Fruit fly (Drosophila melanogaster) whole organism, embryonic: ENCODE measurements around the gene gish.

Experiments used
- Atf-2 ChIP-seq: fragments of 200-800 bp; sonication (Bioruptor generic); optimal IDR thresholded peaks from 2 replicates; lab custom pipeline; 2016; ENCODE audit warnings: missing biosample characterization, missing genetic modification characterization
- CG10147 ChIP-seq: fragments of 200-800 bp; sonication (Bioruptor generic); optimal IDR thresholded peaks from 2 replicates; lab custom pipeline; 2019; ENCODE audit warnings: missing biosample characterization, mild to moderate bottlenecking, missing genetic modification characterization, moderate library complexity
- CG10267 ChIP-seq: fragments of 200-800 bp; sonication (Bioruptor generic); optimal IDR thresholded peaks from 2 replicates; lab custom pipeline; 2018; ENCODE audit warnings: missing biosample characterization, mild to moderate bottlenecking, missing genetic modification characterization, moderate library complexity
- CG10462 ChIP-seq: fragments of 200-800 bp; sonication (Bioruptor generic); optimal IDR thresholded peaks from 2 replicates; lab custom pipeline; 2016; ENCODE audit warnings: missing biosample characterization, missing genetic modification characterization
- CG11723 ChIP-seq: fragments of 200-800 bp; sonication (Bioruptor generic); optimal IDR thresholded peaks from 2 replicates; lab custom pipeline; 2017; ENCODE audit warnings: missing biosample characterization, mild to moderate bottlenecking, missing genetic modification characterization
- CG12071 ChIP-seq: fragments of 200-800 bp; sonication (Bioruptor generic); optimal IDR thresholded peaks from 3 replicates; lab custom pipeline; 2018; ENCODE audit warnings: missing biosample characterization, mild to moderate bottlenecking, missing genetic modification characterization
- CG12942 ChIP-seq: fragments of 200-800 bp; sonication (Bioruptor generic); optimal IDR thresholded peaks from 3 replicates; lab custom pipeline; 2016; ENCODE audit warnings: missing biosample characterization, missing genetic modification characterization
- CG13123 ChIP-seq: fragments of 200-800 bp; sonication (Bioruptor generic); optimal IDR thresholded peaks from 2 replicates; lab custom pipeline; 2016; ENCODE audit warnings: missing biosample characterization, missing genetic modification characterization
- CG14860 ChIP-seq: fragments of 200-800 bp; sonication (Bioruptor generic); IDR thresholded peaks from 3 replicates; pipeline ENCODE4 v1.3.6; 2022; ENCODE audit warnings: missing biosample characterization, missing genetic modification characterization; ENCODE audit not compliant: partially characterized antibody
- CG1603 ChIP-seq: fragments of 200-800 bp; sonication (Bioruptor generic); optimal IDR thresholded peaks from 2 replicates; lab custom pipeline; 2019; ENCODE audit warnings: missing biosample characterization, mild to moderate bottlenecking, missing genetic modification characterization, moderate library complexity
- CG16813 ChIP-seq: fragments of 200-800 bp; sonication (Bioruptor generic); IDR thresholded peaks from 3 replicates; pipeline ENCODE4 v1.3.6; 2022; ENCODE audit warnings: missing biosample characterization, missing genetic modification characterization; ENCODE audit not compliant: partially characterized antibody
- CG17186 ChIP-seq: fragments of 200-800 bp; sonication (Bioruptor generic); optimal IDR thresholded peaks from 3 replicates; lab custom pipeline; 2017; ENCODE audit warnings: missing biosample characterization, missing genetic modification reagents, missing genetic modification characterization
- CG2712 ChIP-seq: fragments of 200-800 bp; optimal IDR thresholded peaks from 3 replicates; lab custom pipeline; 2019; ENCODE audit warnings: missing biosample characterization, mild to moderate bottlenecking, missing genetic modification characterization, moderate library complexity
- CG3065 ChIP-seq: fragments of 200-800 bp; sonication (Bioruptor generic); optimal IDR thresholded peaks from 2 replicates; lab custom pipeline; 2016; ENCODE audit warnings: missing biosample characterization, missing genetic modification characterization
- CG31441 ChIP-seq: fragments of 200-800 bp; sonication (Bioruptor generic); IDR thresholded peaks from 2 replicates; pipeline ENCODE4 v1.3.6; 2022; ENCODE audit warnings: missing biosample characterization, missing genetic modification characterization
- CG3163 ChIP-seq: fragments of 200-800 bp; sonication (Bioruptor generic); optimal IDR thresholded peaks from 3 replicates; lab custom pipeline; 2016; ENCODE audit warnings: missing biosample characterization, missing genetic modification characterization
- CG3281 ChIP-seq: fragments of 200-800 bp; sonication (Bioruptor generic); optimal IDR thresholded peaks from 3 replicates; lab custom pipeline; 2017; ENCODE audit warnings: missing biosample characterization, mild to moderate bottlenecking, missing genetic modification characterization
- CG33213 ChIP-seq: fragments of 200-800 bp; sonication (Bioruptor generic); optimal IDR thresholded peaks from 3 replicates; lab custom pipeline; 2016; ENCODE audit warnings: missing biosample characterization, missing genetic modification characterization
- CG4424 ChIP-seq: fragments of 200-800 bp; sonication (Bioruptor generic); optimal IDR thresholded peaks from 3 replicates; lab custom pipeline; 2016; ENCODE audit warnings: missing biosample characterization, missing genetic modification characterization
- CG5245 ChIP-seq: fragments of 200-800 bp; sonication (Bioruptor generic); optimal IDR thresholded peaks from 3 replicates; lab custom pipeline; 2016; ENCODE audit warnings: missing biosample characterization, missing genetic modification characterization
- CG6175 ChIP-seq: fragments of 200-800 bp; sonication (Bioruptor generic); IDR thresholded peaks from 3 replicates; pipeline ENCODE4 v1.3.6; 2022; ENCODE audit warnings: missing biosample characterization, missing genetic modification characterization
- CG6654 ChIP-seq: fragments of 200-800 bp; sonication (Bioruptor generic); optimal IDR thresholded peaks from 2 replicates; lab custom pipeline; 2017; ENCODE audit warnings: missing biosample characterization, mild to moderate bottlenecking, missing genetic modification characterization
- CG9932 ChIP-seq: fragments of 200-800 bp; sonication (Bioruptor generic); IDR thresholded peaks from 2 replicates; pipeline ENCODE4 v1.3.6; 2022; ENCODE audit warnings: missing biosample characterization, missing genetic modification characterization
- Dll ChIP-seq: fragments of 200-800 bp; sonication (Bioruptor generic); IDR thresholded peaks from 4 replicates; pipeline ENCODE4 v1.3.6; 2022; ENCODE audit warnings: missing biosample characterization, missing genetic modification characterization; ENCODE audit not compliant: partially characterized antibody
- Fer3 ChIP-seq: fragments of 200-800 bp; sonication (Bioruptor generic); optimal IDR thresholded peaks from 2 replicates; lab custom pipeline; 2018; ENCODE audit warnings: missing biosample characterization, mild to moderate bottlenecking, missing genetic modification characterization, moderate library complexity
- Hmx ChIP-seq: fragments of 200-800 bp; sonication (Bioruptor generic); optimal IDR thresholded peaks from 2 replicates; lab custom pipeline; 2016; ENCODE audit warnings: missing biosample characterization, missing genetic modification characterization
- Hr78 ChIP-seq, 2 experiments: fragments of 200-800 bp in 1 of 2; fragments of >200 bp in 1 of 2; sonication (Bioruptor generic) in 1 of 2; optimal IDR thresholded peaks; 2 replicates each; lab custom pipeline; 2017 to 2019; ENCODE audit warnings: missing biosample characterization in 2 of 2, missing genetic modification characterization in 2 of 2, mild to moderate bottlenecking in 1 of 2, moderate library complexity in 1 of 2
- MTF-1 ChIP-seq: fragments of 200-800 bp; sonication (Bioruptor generic); optimal IDR thresholded peaks from 2 replicates; lab custom pipeline; 2018; ENCODE audit warnings: missing biosample characterization, mild to moderate bottlenecking, missing genetic modification characterization, borderline replicate concordance
- Oaz ChIP-seq: fragments of 200-800 bp; sonication (Bioruptor generic); IDR thresholded peaks from 2 replicates; pipeline ENCODE4 v1.3.6; 2022; ENCODE audit warnings: missing biosample characterization, missing genetic modification characterization
- Ssrp ChIP-seq: fragments of 200-800 bp; sonication (Bioruptor generic); optimal IDR thresholded peaks from 2 replicates; lab custom pipeline; 2018; ENCODE audit warnings: missing biosample characterization, mild to moderate bottlenecking, missing genetic modification characterization, moderate library complexity
- Stat92E ChIP-seq, 3 experiments: fragments of >200 bp in 2 of 3; fragments of 200-800 bp in 1 of 3; sonication (Bioruptor generic) in 1 of 3; optimal IDR thresholded peaks; 2 replicates each; lab custom pipeline; 2017 to 2019; ENCODE audit warnings: missing biosample characterization in 3 of 3, missing genetic modification characterization in 3 of 3, mild to moderate bottlenecking in 1 of 3, moderate library complexity in 1 of 3
- TFAM ChIP-seq: fragments of 200-800 bp; sonication (Bioruptor generic); optimal IDR thresholded peaks from 2 replicates; lab custom pipeline; 2017; ENCODE audit warnings: missing biosample characterization, missing genetic modification characterization, inconsistent platforms
- Taf1 ChIP-seq: fragments of 200-800 bp; sonication (Bioruptor generic); IDR thresholded peaks from 2 replicates; pipeline ENCODE4 v1.3.6; 2022; ENCODE audit warnings: missing biosample characterization, missing genetic modification characterization
- abd-A ChIP-seq: fragments of 200-800 bp; sonication (Bioruptor generic); optimal IDR thresholded peaks from 3 replicates; lab custom pipeline; 2019; ENCODE audit warnings: missing biosample characterization, mild to moderate bottlenecking, missing genetic modification characterization, moderate library complexity
- bowl ChIP-seq: fragments of 200-800 bp; sonication (Bioruptor generic); IDR thresholded peaks from 2 replicates; pipeline ENCODE4 v1.3.6; 2022; ENCODE audit warnings: missing biosample characterization, missing genetic modification characterization
- bsh ChIP-seq, 2 experiments: fragments of 200-800 bp; sonication (Bioruptor generic); optimal IDR thresholded peaks; 2 replicates each; lab custom pipeline; 2017 to 2018; ENCODE audit warnings: mild to moderate bottlenecking in 2 of 2, missing biosample characterization in 2 of 2, missing genetic modification characterization in 2 of 2, moderate library complexity in 1 of 2
- chinmo ChIP-seq: fragments of 200-800 bp; sonication (Bioruptor generic); IDR thresholded peaks from 4 replicates; pipeline ENCODE4 v1.3.6; 2022; ENCODE audit warnings: missing biosample characterization, missing genetic modification characterization; ENCODE audit not compliant: partially characterized antibody
- danr ChIP-seq: fragments of 200-800 bp; sonication (Bioruptor generic); IDR thresholded peaks from 2 replicates; pipeline ENCODE4 v1.3.6; 2022; ENCODE audit warnings: missing biosample characterization, missing genetic modification characterization
- dpn ChIP-seq, 2 experiments: fragments of 200-800 bp; sonication (Bioruptor generic); optimal IDR thresholded peaks; 3 replicates each; lab custom pipeline; 2016; ENCODE audit warnings: missing biosample characterization in 2 of 2, missing genetic modification characterization in 2 of 2
- emc ChIP-seq: fragments of 200-800 bp; sonication (Bioruptor generic); optimal IDR thresholded peaks from 2 replicates; lab custom pipeline; 2016; ENCODE audit warnings: missing biosample characterization, missing genetic modification characterization
- eyg ChIP-seq: fragments of 200-800 bp; sonication (Bioruptor generic); optimal IDR thresholded peaks from 3 replicates; lab custom pipeline; 2016; ENCODE audit warnings: missing biosample characterization, missing genetic modification characterization
- kah ChIP-seq: fragments of 200-800 bp; sonication (Bioruptor generic); optimal IDR thresholded peaks from 2 replicates; lab custom pipeline; 2018; ENCODE audit warnings: missing biosample characterization, mild to moderate bottlenecking, missing genetic modification characterization
- lbe ChIP-seq: fragments of 200-800 bp; sonication (Bioruptor generic); optimal IDR thresholded peaks from 2 replicates; lab custom pipeline; 2016; ENCODE audit warnings: missing biosample characterization, mild to moderate bottlenecking, missing genetic modification characterization
- lilli ChIP-seq: fragments of 200-800 bp; sonication (Bioruptor generic); optimal IDR thresholded peaks from 3 replicates; lab custom pipeline; 2016; ENCODE audit warnings: missing biosample characterization, missing genetic modification characterization
- luna ChIP-seq: fragments of 200-800 bp; sonication (Bioruptor generic); optimal IDR thresholded peaks from 2 replicates; lab custom pipeline; 2016; ENCODE audit warnings: missing biosample characterization, missing genetic modification characterization
- nau ChIP-seq: fragments of 200-800 bp; sonication (Bioruptor generic); optimal IDR thresholded peaks from 3 replicates; lab custom pipeline; 2017; ENCODE audit warnings: missing biosample characterization, mild to moderate bottlenecking, missing genetic modification characterization, missing genetic modification reagents
- pfk ChIP-seq: fragments of 200-800 bp; sonication (Bioruptor generic); optimal IDR thresholded peaks from 2 replicates; lab custom pipeline; 2018; ENCODE audit warnings: missing biosample characterization, mild to moderate bottlenecking, missing genetic modification characterization, moderate library complexity
- unpg ChIP-seq: fragments of 200-800 bp; sonication (Bioruptor generic); optimal IDR thresholded peaks from 3 replicates; lab custom pipeline; 2018; ENCODE audit warnings: missing biosample characterization, mild to moderate bottlenecking, missing genetic modification characterization, moderate library complexity
- zen2 ChIP-seq: fragments of 200-800 bp; sonication (Bioruptor generic); IDR thresholded peaks from 3 replicates; pipeline ENCODE4 v1.3.6; 2022; ENCODE audit warnings: missing biosample characterization, missing genetic modification characterization; ENCODE audit not compliant: partially characterized antibody
- zf30C ChIP-seq: fragments of 200-800 bp; sonication (Bioruptor generic); optimal IDR thresholded peaks from 3 replicates; lab custom pipeline; 2018; ENCODE audit warnings: missing biosample characterization, mild to moderate bottlenecking, missing genetic modification characterization

Gene gish

dm6 chr3R:16256135-16256534, 16.1 kb upstream of the gish start (continued):
- no peak for TF ChIP-seq MTF-1
- TF ChIP-seq CG1603 (tag; lab: Kevin White, UChicago): no peak
- TF ChIP-seq dpn (GFP tag; optimal IDR thresholded peaks at IDR 0.05; lab: Kevin White, UChicago): no peak
- TF ChIP-seq bowl (GFP tag; lab: Robert Waterston, UW): no peak
- TF ChIP-seq Dll (GFP tag; lab: Robert Waterston, UW): no peak
- TF ChIP-seq unpg: no peak
- TF ChIP-seq CG31441: no peak
- TF ChIP-seq danr (GFP tag; lab: Robert Waterston, UW): no peak
- TF ChIP-seq CG12942 (GFP tag; lab: Kevin White, UChicago): no peak
- no peak for TF ChIP-seq CG3163 (GFP tag; lab: Kevin White, UChicago)
- no peak for TF ChIP-seq pfk (GFP tag; lab: Kevin White, UChicago)
- TF ChIP-seq chinmo (GFP tag; lab: Robert Waterston, UW): peak; percentile 87; the same call in 3 of the 4 replicates
- no peak for TF ChIP-seq luna
- no peak for TF ChIP-seq CG9932 (GFP tag; lab: Robert Waterston, UW)
- TF ChIP-seq CG13123 (GFP tag; lab: Kevin White, UChicago): no peak
- no peak for TF ChIP-seq Hmx (GFP tag; lab: Kevin White, UChicago)
- TF ChIP-seq Hr78 (GFP tag; optimal IDR thresholded peaks at IDR 0.05; lab: Kevin White, UChicago): no peak
- TF ChIP-seq zen2: no peak
- TF ChIP-seq eyg: no peak
- TF ChIP-seq Atf-2 (GFP tag; lab: Kevin White, UChicago): no peak
- no peak for TF ChIP-seq Ssrp
- TF ChIP-seq CG10147: no peak
- TF ChIP-seq lbe: no peak
- TF ChIP-seq CG17186: no peak
- no peak for TF ChIP-seq Oaz (GFP tag; lab: Robert Waterston, UW)
- TF ChIP-seq kah: no peak
- TF ChIP-seq Fer3 (tag; lab: Kevin White, UChicago): no peak
- 0 out of 3 replicates have a peak, but pooled peaks have one; percentile 54 for TF ChIP-seq CG6175 (GFP tag; lab: Robert Waterston, UW)
- 0 out of 3 replicates have a peak, but pooled peaks have one; percentile 10 for TF ChIP-seq CG16813 (GFP tag; lab: Robert Waterston, UW)
- TF ChIP-seq CG33213: no peak
- no peak for TF ChIP-seq CG5245 (GFP tag; lab: Kevin White, UChicago)
- no peak for TF ChIP-seq CG10462
- TF ChIP-seq TFAM (GFP tag; lab: Kevin White, UChicago): no peak
- TF ChIP-seq emc: no peak
- no peak for TF ChIP-seq CG4424 (GFP tag; lab: Kevin White, UChicago)
- TF ChIP-seq CG2712: no peak
- no peak for TF ChIP-seq CG3281 (GFP tag; lab: Kevin White, UChicago)
- TF ChIP-seq Stat92E (GFP tag; optimal IDR thresholded peaks at IDR 0.05; lab: Kevin White, UChicago): no peak
- no peak for TF ChIP-seq zf30C
- TF ChIP-seq CG10267 (tag; lab: Kevin White, UChicago): no peak
- TF ChIP-seq bsh (GFP tag; optimal IDR thresholded peaks at IDR 0.05; lab: Kevin White, UChicago): no peak
- no peak for TF ChIP-seq CG14860 (GFP tag; lab: Robert Waterston, UW)
- TF ChIP-seq nau (GFP tag; lab: Kevin White, UChicago): no peak
- no peak for TF ChIP-seq CG3065 (GFP tag; lab: Kevin White, UChicago)
- no peak for TF ChIP-seq CG6654 (GFP tag; lab: Kevin White, UChicago)
- no peak for TF ChIP-seq Taf1 (GFP tag; lab: Robert Waterston, UW)
- TF ChIP-seq lilli (GFP tag; lab: Kevin White, UChicago): no peak
- no peak for TF ChIP-seq CG11723
- TF ChIP-seq abd-A (tag; lab: Kevin White, UChicago): peak; percentile 79
- no peak for TF ChIP-seq CG12071
